Worm (Caenorhabditis elegans): ENCODE results near the gene F56D6.14.
A peak's percentile ranks its signal among the peaks of the same experiment; 100 is the strongest.
"Not testable (repeated sequence)": the region's sequence is repeated elsewhere in the genome, so short reads cannot be mapped to it uniquely, and the experiment has no call there.

F56D6.14 gene

ce11 chrIV:3944459-3944858 lies 27.0 kb downstream of the F56D6.14 start, which contains the start of gene clec-72 (continued):
- TF ChIP-seq tra-1 (GFP tag; IDR thresholded peaks at IDR 0.05), result 0 out of 2 replicates have a peak, but pooled peaks have one; percentile 31

- peak in 1 of 2 experiments; percentile 52 for TF ChIP-seq unc-62 (GFP tag; optimal IDR thresholded peaks at IDR 0.05 in 1 of 2)
- not testable (repeated sequence) for TF ChIP-seq unc-62 (tag; optimal IDR thresholded peaks at IDR 0.05)
- 0 out of 2 replicates have a peak, but pooled peaks have one; percentile 40 for TF ChIP-seq snpc-1.2 (GFP tag; IDR thresholded peaks at IDR 0.05)
- peak; percentile 92 for TF ChIP-seq set-16 (GFP tag; IDR thresholded peaks at IDR 0.05)
- TF ChIP-seq Y48G9A.11 (GFP tag; IDR thresholded peaks at IDR 0.05), result 0 out of 2 replicates have a peak, but pooled peaks have one; percentile 6
- peak; percentile 48; the same call in 1 of the 2 replicates for TF ChIP-seq egl-43 (GFP tag; IDR thresholded peaks at IDR 0.05)
Observed at ce11 chrIV:3947377-3947956, 30.0 kb downstream of the F56D6.14 start.

ce11 chrIV:3956095-3956494 lies 38.6 kb downstream of the F56D6.14 start, which contains the start of gene clec-73:
Gene clec-73 (minus strand): TSS chrIV:3956195.
- no peak for TF ChIP-seq rbr-2 (tag; optimal IDR thresholded peaks at IDR 0.05)
- no peak for TF ChIP-seq Y48G9A.11 (GFP tag; IDR thresholded peaks at IDR 0.05)
- TF ChIP-seq dve-1 (tag; optimal IDR thresholded peaks at IDR 0.05; ENCODE audit: insufficient read depth), result no peak
- no peak for TF ChIP-seq spr-1 (tag; optimal IDR thresholded peaks at IDR 0.05)
- TF ChIP-seq zfp-2 (tag; optimal IDR thresholded peaks at IDR 0.05), result no peak
- no peak for TF ChIP-seq nhr-11 (tag; optimal IDR thresholded peaks at IDR 0.05)
- no peak for TF ChIP-seq aha-1 (tag)
- TF ChIP-seq sdz-12 (GFP tag; optimal IDR thresholded peaks at IDR 0.05), result no peak
- TF ChIP-seq mxl-2 (GFP tag; conservative IDR thresholded peaks at IDR 0.05), result no peak
- no peak for TF ChIP-seq unc-62 (GFP tag; optimal IDR thresholded peaks at IDR 0.05 in 1 of 2)
- TF ChIP-seq unc-62 (tag; optimal IDR thresholded peaks at IDR 0.05), result no peak

ce11 chrIV:3956705-3957104 lies 39.2 kb downstream of the F56D6.14 start, which contains the start of gene clec-74:
Gene clec-74 (plus strand): TSS chrIV:3957005.
- TF ChIP-seq ctbp-1 (GFP tag; IDR thresholded peaks at IDR 0.05) (no peak), lin-39 (tag; optimal IDR thresholded peaks at IDR 0.05) (no peak), php-3 (GFP tag; IDR thresholded peaks at IDR 0.05) (no peak), ceh-44 (GFP tag; IDR thresholded peaks at IDR 0.05) (no peak), unc-62 (GFP tag; optimal IDR thresholded peaks at IDR 0.05 in 1 of 2) (no peak), unc-62 (tag; optimal IDR thresholded peaks at IDR 0.05) (no peak), hlh-30 (tag; optimal IDR thresholded peaks at IDR 0.05; ENCODE audit: insufficient read depth) (no peak)

ce11 chrIV:3960396-3960795 lies 42.9 kb downstream of the F56D6.14 start, which contains the start of gene clec-75:
Gene clec-75 (plus strand): TSS chrIV:3960734.
- peak; percentile 73 for TF ChIP-seq pqm-1 (tag; optimal IDR thresholded peaks at IDR 0.05)
- TF ChIP-seq hmg-1.1 (GFP tag; IDR thresholded peaks at IDR 0.05), result no peak
- TF ChIP-seq dmd-6 (GFP tag; IDR thresholded peaks at IDR 0.05), result peak; percentile 29; the same call in 1 of the 2 replicates
- TF ChIP-seq nhr-28 (tag; optimal IDR thresholded peaks at IDR 0.05), result peak; percentile 43
- no peak for TF ChIP-seq daf-16 (GFP tag; optimal IDR thresholded peaks at IDR 0.05)
- TF ChIP-seq daf-16 (tag; optimal IDR thresholded peaks at IDR 0.05), result peak; percentile 67
- TF ChIP-seq vab-7 (GFP tag; IDR thresholded peaks at IDR 0.05), result no peak
- no peak for TF ChIP-seq php-3 (GFP tag; IDR thresholded peaks at IDR 0.05)
- TF ChIP-seq ama-1 (optimal IDR thresholded peaks at IDR 0.05), result no peak

ce11 chrIV:3962584-3962983 lies 45.1 kb downstream of the F56D6.14 start, which contains the start of gene Y46C8AM.1:
Gene Y46C8AM.1 (plus strand): TSS chrIV:3962884.
- TF ChIP-seq fos-1 (tag; optimal IDR thresholded peaks at IDR 0.05) (no peak), madf-5 (GFP tag; IDR thresholded peaks at IDR 0.05) (no peak), Y48G9A.11 (GFP tag; IDR thresholded peaks at IDR 0.05) (no peak), rbr-2 (tag; optimal IDR thresholded peaks at IDR 0.05) (no peak), lsy-2 (tag; optimal IDR thresholded peaks at IDR 0.05) (no peak), jun-1 (tag; optimal IDR thresholded peaks at IDR 0.05) (no peak), dpl-1 (GFP tag; optimal IDR thresholded peaks at IDR 0.05) (no peak), aha-1 (tag) (no peak), F10B5.3 (tag; optimal IDR thresholded peaks at IDR 0.05) (no peak), ceh-44 (GFP tag; IDR thresholded peaks at IDR 0.05) (no peak), ceh-62 (tag; optimal IDR thresholded peaks at IDR 0.05) (no peak), arid-1 (GFP tag; conservative IDR thresholded peaks at IDR 0.05) (no peak), mxl-2 (GFP tag; conservative IDR thresholded peaks at IDR 0.05) (no peak), pha-4 (GFP tag; IDR thresholded peaks at IDR 0.05) (no peak), pha-4 (tag; optimal IDR thresholded peaks at IDR 0.05) (no peak), daf-8 (GFP tag; IDR thresholded peaks at IDR 0.05) (no peak), nhr-77 (tag; optimal IDR thresholded peaks at IDR 0.05) (no peak), Y105C5A.15 (GFP tag; IDR thresholded peaks at IDR 0.05) (no peak)
